Fruit fly (Drosophila melanogaster): ENCODE data around the gene Lcp65Ac.

dm6 chr3L:6144769-6145220 lies at the start of gene Lcp65Ac:
- TF ChIP-seq OdsH (GFP tag; optimal IDR thresholded peaks at IDR 0.05) (no peak), lola (GFP tag; optimal IDR thresholded peaks at IDR 0.05) (no peak), CG9705 (GFP tag; optimal IDR thresholded peaks at IDR 0.05) (no peak), usp (GFP tag; optimal IDR thresholded peaks at IDR 0.05) (no peak), Abd-B (GFP tag; optimal IDR thresholded peaks at IDR 0.05) (no peak), CrebA (GFP tag; optimal IDR thresholded peaks at IDR 0.05; ENCODE audit: borderline replicate concordance) (no peak), sv (GFP tag; optimal IDR thresholded peaks at IDR 0.05) (no peak), N (GFP tag; optimal IDR thresholded peaks at IDR 0.05) (no peak)
